Worm (Caenorhabditis elegans) whole organism, late embryonic: ENCODE measurements around the gene D1044.6.

Source experiments
- C08G9.2 ChIP-seq: sonication (generic microtip); optimal IDR thresholded peaks from 2 replicates; lab custom pipeline; 2016; ENCODE audit warnings: mild to moderate bottlenecking, missing genetic modification characterization, moderate library complexity, missing compliant biosample characterization
- C38D4.7 ChIP-seq: fragments of 200-800 bp; sonication (Bioruptor generic); optimal IDR thresholded peaks from 2 replicates; lab custom pipeline; 2018; ENCODE audit warnings: mild to moderate bottlenecking, missing genetic modification characterization, moderate library complexity, missing compliant biosample characterization
- F13H6.1 ChIP-seq: sonication (generic microtip); optimal IDR thresholded peaks from 2 replicates; lab custom pipeline; 2016; ENCODE audit warnings: missing genetic modification characterization, missing compliant biosample characterization
- K02D7.2 ChIP-seq: sonication (generic microtip); optimal IDR thresholded peaks from 2 replicates; lab custom pipeline; 2017; ENCODE audit warnings: mild to moderate bottlenecking, missing genetic modification characterization, missing compliant biosample characterization
- T23F11.4 ChIP-seq: fragments of 200-800 bp; sonication (Bioruptor generic); optimal IDR thresholded peaks from 2 replicates; lab custom pipeline; 2018; ENCODE audit warnings: mild to moderate bottlenecking, missing genetic modification characterization, missing compliant biosample characterization
- Y22D7AL.16 ChIP-seq: sonication (generic microtip); optimal IDR thresholded peaks from 2 replicates; lab custom pipeline; 2016; ENCODE audit warnings: missing genetic modification characterization, missing compliant biosample characterization
- ahr-1 ChIP-seq: sonication (generic microtip); optimal IDR thresholded peaks from 2 replicates; lab custom pipeline; 2016; ENCODE audit warnings: missing genetic modification characterization, missing compliant biosample characterization
- ama-1 ChIP-seq: fragments of 150-350 bp; optimal IDR thresholded peaks from 2 replicates; lab custom pipeline; 2014
- ceh-18 ChIP-seq: sonication (generic microtip); optimal IDR thresholded peaks from 2 replicates; lab custom pipeline; 2016; ENCODE audit warnings: missing genetic modification characterization, missing compliant biosample characterization
- ceh-2 ChIP-seq: sonication (generic microtip); optimal IDR thresholded peaks from 2 replicates; lab custom pipeline; 2016; ENCODE audit warnings: missing genotype, missing genetic modification characterization, missing compliant biosample characterization
- ceh-24 ChIP-seq: sonication (generic microtip); optimal IDR thresholded peaks from 2 replicates; lab custom pipeline; 2016; ENCODE audit warnings: mild to moderate bottlenecking, missing genetic modification characterization, missing compliant biosample characterization
- ceh-31 ChIP-seq: sonication (generic microtip); optimal IDR thresholded peaks from 2 replicates; lab custom pipeline; 2016; ENCODE audit warnings: missing genetic modification characterization, missing compliant biosample characterization
- ceh-34 ChIP-seq: sonication (generic microtip); optimal IDR thresholded peaks from 2 replicates; lab custom pipeline; 2016; ENCODE audit warnings: mild to moderate bottlenecking, missing genetic modification characterization, missing compliant biosample characterization
- ceh-48 ChIP-seq: sonication (generic microtip); optimal IDR thresholded peaks from 2 replicates; lab custom pipeline; 2016; ENCODE audit warnings: missing genetic modification characterization, inconsistent platforms, missing compliant biosample characterization
- che-1 ChIP-seq: sonication (generic microtip); optimal IDR thresholded peaks from 2 replicates; lab custom pipeline; 2016; ENCODE audit warnings: mild to moderate bottlenecking, missing genetic modification characterization, missing compliant biosample characterization
- dve-1 ChIP-seq: sonication (generic microtip); optimal IDR thresholded peaks from 2 replicates; lab custom pipeline; 2017; ENCODE audit warnings: antibody characterized with exemption, mild to moderate bottlenecking, missing genetic modification characterization, missing compliant biosample characterization
- elt-2 ChIP-seq: sonication (generic microtip); optimal IDR thresholded peaks from 2 replicates; lab custom pipeline; 2016; ENCODE audit warnings: missing genetic modification reagents, missing genetic modification characterization, missing compliant biosample characterization
- elt-4 ChIP-seq: sonication (generic microtip); optimal IDR thresholded peaks from 2 replicates; lab custom pipeline; 2016; ENCODE audit warnings: missing genetic modification characterization, missing compliant biosample characterization
- fkh-6 ChIP-seq: sonication (generic microtip); optimal IDR thresholded peaks from 2 replicates; lab custom pipeline; 2016; ENCODE audit warnings: missing genetic modification characterization, missing compliant biosample characterization
- gmeb-2 ChIP-seq: sonication (generic microtip); optimal IDR thresholded peaks from 2 replicates; lab custom pipeline; 2016; ENCODE audit warnings: missing genetic modification characterization, inconsistent platforms, missing compliant biosample characterization
- hlh-13 ChIP-seq: fragments of 200-800 bp; sonication (Bioruptor generic); optimal IDR thresholded peaks from 2 replicates; lab custom pipeline; 2018; ENCODE audit warnings: mild to moderate bottlenecking, missing genetic modification characterization, missing compliant biosample characterization
- hlh-15 ChIP-seq: sonication (generic microtip); optimal IDR thresholded peaks from 2 replicates; lab custom pipeline; 2016; ENCODE audit warnings: missing genetic modification characterization, missing compliant biosample characterization
- hlh-30 ChIP-seq: sonication (generic microtip); optimal IDR thresholded peaks from 2 replicates; lab custom pipeline; 2017; ENCODE audit warnings: antibody characterized with exemption, missing genetic modification characterization, missing compliant biosample characterization; ENCODE audit not compliant: insufficient read depth
- lim-6 ChIP-seq: sonication (generic microtip); optimal IDR thresholded peaks from 2 replicates; lab custom pipeline; 2016; ENCODE audit warnings: missing genetic modification characterization, missing compliant biosample characterization
- nhr-11 ChIP-seq: fragments of 150-350 bp; optimal IDR thresholded peaks from 2 replicates; lab custom pipeline; 2014; ENCODE audit warnings: missing biosample characterization, missing genetic modification characterization
- nhr-232 ChIP-seq: sonication (generic microtip); optimal IDR thresholded peaks from 2 replicates; lab custom pipeline; 2016; ENCODE audit warnings: missing genetic modification characterization, missing compliant biosample characterization
- npax-4 ChIP-seq: sonication (generic microtip); optimal IDR thresholded peaks from 2 replicates; lab custom pipeline; 2016; ENCODE audit warnings: missing genetic modification characterization, missing compliant biosample characterization
- odd-2 ChIP-seq: sonication (generic microtip); optimal IDR thresholded peaks from 2 replicates; lab custom pipeline; 2017; ENCODE audit warnings: antibody characterized with exemption, mild to moderate bottlenecking, missing genetic modification characterization, missing compliant biosample characterization
- pax-1 ChIP-seq: fragments of 150-350 bp; optimal IDR thresholded peaks from 2 replicates; lab custom pipeline; 2014; ENCODE audit warnings: missing biosample characterization, missing genetic modification characterization
- pha-2 ChIP-seq: sonication (generic microtip); optimal IDR thresholded peaks from 2 replicates; lab custom pipeline; 2017; ENCODE audit warnings: mild to moderate bottlenecking, missing genetic modification characterization, missing compliant biosample characterization
- pha-4 ChIP-seq: fragments of 150-350 bp; optimal IDR thresholded peaks from 2 replicates; lab custom pipeline; 2018; ENCODE audit warnings: missing biosample characterization, missing genetic modification reagents, missing genetic modification characterization
- pqm-1 ChIP-seq: sonication (generic microtip); optimal IDR thresholded peaks from 2 replicates; lab custom pipeline; 2016; ENCODE audit warnings: missing genetic modification characterization, missing compliant biosample characterization
- ref-2 ChIP-seq: sonication (generic microtip); optimal IDR thresholded peaks from 2 replicates; lab custom pipeline; 2016; ENCODE audit warnings: missing genetic modification characterization, missing compliant biosample characterization
- rnt-1 ChIP-seq: sonication (generic microtip); optimal IDR thresholded peaks from 2 replicates; lab custom pipeline; 2016; ENCODE audit warnings: missing genetic modification characterization, missing compliant biosample characterization
- tbx-2 ChIP-seq: sonication (generic microtip); optimal IDR thresholded peaks from 2 replicates; lab custom pipeline; 2016; ENCODE audit warnings: missing genetic modification characterization, missing compliant biosample characterization
- ttx-3 ChIP-seq: sonication (generic microtip); optimal IDR thresholded peaks from 2 replicates; lab custom pipeline; 2016; ENCODE audit warnings: missing genetic modification reagents, missing genetic modification characterization, missing compliant biosample characterization
- unc-42 ChIP-seq: sonication (generic microtip); optimal IDR thresholded peaks from 2 replicates; lab custom pipeline; 2016; ENCODE audit warnings: missing genotype, missing genetic modification characterization, missing compliant biosample characterization
- unc-55 ChIP-seq: sonication (generic microtip); optimal IDR thresholded peaks from 2 replicates; lab custom pipeline; 2017; ENCODE audit warnings: missing biosample characterization, missing genetic modification reagents, missing genetic modification characterization
- ztf-16 ChIP-seq: sonication (generic microtip); optimal IDR thresholded peaks from 2 replicates; lab custom pipeline; 2017; ENCODE audit warnings: missing genetic modification characterization, missing compliant biosample characterization

D1044.6 gene

DNA sequence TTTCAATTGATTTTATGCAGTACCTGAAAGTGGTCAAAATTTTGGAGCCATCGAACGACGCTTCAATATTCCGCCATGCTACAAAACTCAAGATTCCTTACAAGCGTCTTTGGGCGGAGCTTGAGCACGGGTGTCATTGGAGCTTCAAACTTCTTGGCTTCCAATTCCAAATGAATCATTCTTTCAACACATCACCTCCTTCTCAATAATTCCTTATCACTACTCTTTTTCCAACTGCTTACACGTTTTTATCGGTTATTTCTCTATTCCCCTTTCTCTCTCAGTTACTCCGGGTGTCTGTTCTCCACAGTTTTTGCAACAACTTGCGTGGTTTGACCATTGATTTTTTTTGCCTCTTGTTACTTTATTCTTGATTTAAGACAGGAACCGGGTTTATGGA lies 3.8 kb upstream of the D1044.6 start, which contains the start of gene F09F7.5:
TSS of gene F09F7.5 (plus strand) at position 258 of the 400 bp plus-strand sequence.
- TF ChIP-seq ceh-31 (no peak), elt-2 (tag; lab: Kevin White, UChicago) (peak; percentile 26)

DNA sequence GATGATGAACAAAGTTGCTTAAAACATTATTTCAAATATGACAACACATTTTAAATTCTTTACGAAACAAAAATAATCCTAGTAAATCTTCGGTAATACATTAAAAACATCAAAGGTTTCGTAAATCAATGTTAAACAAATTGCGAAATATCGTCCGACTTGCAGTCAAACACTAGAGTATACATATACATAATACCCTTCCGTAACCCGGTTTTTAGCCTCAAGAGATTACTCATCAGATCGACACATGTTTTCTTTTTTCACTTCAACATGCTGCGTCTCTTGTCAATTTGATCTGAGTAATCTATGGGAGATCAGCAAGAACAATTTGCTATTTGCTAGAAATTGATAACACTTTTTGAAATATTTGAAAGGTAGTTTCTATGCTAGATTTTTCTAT lies 3.3 kb upstream of the D1044.6 start:
- TF ChIP-seq hlh-30 (tag; lab: Kevin White, UChicago) (no peak), K02D7.2 (tag; lab: Kevin White, UChicago) (no peak), ceh-48 (tag; lab: Kevin White, UChicago) (no peak), elt-4 (tag; lab: Kevin White, UChicago) (no peak), ama-1 (lab: Kevin White, UChicago) (no peak), ref-2 (no peak), hlh-13 (GFP tag; lab: Kevin White, UChicago) (no peak), ceh-24 (tag; lab: Kevin White, UChicago) (no peak), ceh-34 (tag; lab: Kevin White, UChicago) (no peak), gmeb-2 (tag; lab: Kevin White, UChicago) (no peak), nhr-11 (no peak), ahr-1 (no peak), C08G9.2 (tag; lab: Kevin White, UChicago) (no peak), lim-6 (tag; lab: Kevin White, UChicago) (no peak), pqm-1 (tag; lab: Kevin White, UChicago) (no peak), F13H6.1 (tag; lab: Kevin White, UChicago) (no peak), che-1 (no peak)
- TF ChIP-seq, all 69 proteins: peak for 0

- TF ChIP-seq K02D7.2 (tag; lab: Kevin White, UChicago) (no peak), nhr-11 (no peak), pha-4 (tag; lab: Kevin White, UChicago) (no peak), unc-55 (GFP tag; lab: Kevin White, UChicago) (no peak), pax-1 (no peak), ztf-16 (no peak), tbx-2 (tag; lab: Kevin White, UChicago) (no peak), Y22D7AL.16 (no peak), nhr-232 (tag; lab: Kevin White, UChicago) (no peak)
These were observed 859 bp upstream of the D1044.6 start, which contains the start of gene D1044.1 for ce11 chrIII:5543727-5544345. TSS of gene D1044.1 (plus strand) at chrIII:5544295.

- no peak for TF ChIP-seq ttx-3
- no peak for TF ChIP-seq T23F11.4
- TF ChIP-seq ceh-2, result no peak
- no peak for TF ChIP-seq fkh-6 (tag; lab: Kevin White, UChicago)
- TF ChIP-seq unc-42 (tag; lab: Kevin White, UChicago), result no peak
- TF ChIP-seq hlh-13 (GFP tag; lab: Kevin White, UChicago), result no peak
- TF ChIP-seq nhr-11, result no peak
These were observed 1.2 kb downstream of the D1044.6 start for ce11 chrIII:5541777-5542176.

DNA sequence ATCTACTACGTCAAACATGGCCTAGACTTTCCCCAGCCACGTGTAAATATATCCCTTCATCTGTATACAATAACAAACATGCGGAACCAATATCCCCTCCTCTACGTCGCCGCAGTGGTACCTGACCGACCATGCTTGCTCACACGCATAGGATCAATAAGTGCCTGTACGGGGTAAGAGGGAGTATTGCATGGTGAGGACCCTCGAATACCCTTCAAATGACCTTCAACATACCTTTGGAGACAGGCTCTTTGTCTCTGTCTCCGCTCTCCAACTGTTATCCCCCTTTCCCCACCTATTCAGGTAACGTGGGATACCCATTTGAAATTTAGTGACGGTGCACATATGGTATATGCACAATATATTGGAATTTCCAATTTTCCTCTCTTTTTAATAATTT lies 17.0 kb downstream of the D1044.6 start, which contains the start of gene dex-1:
TSS of gene dex-1 (plus strand) at position 132 of the 400 bp plus-strand sequence.
- no peak for TF ChIP-seq lim-6 (tag; lab: Kevin White, UChicago)
- TF ChIP-seq gmeb-2 (tag; lab: Kevin White, UChicago), result no peak
- TF ChIP-seq dve-1 (tag; lab: Kevin White, UChicago), result no peak
- no peak for TF ChIP-seq C38D4.7 (GFP tag; lab: Kevin White, UChicago)
- no peak for TF ChIP-seq ceh-18 (tag; lab: Kevin White, UChicago)
- TF ChIP-seq K02D7.2 (tag; lab: Kevin White, UChicago), result no peak
- no peak for TF ChIP-seq F13H6.1 (tag; lab: Kevin White, UChicago)
- no peak for TF ChIP-seq npax-4 (tag; lab: Kevin White, UChicago)
- TF ChIP-seq rnt-1 (tag; lab: Kevin White, UChicago), result no peak
- no peak for TF ChIP-seq pha-2
- TF ChIP-seq hlh-15, result no peak
- no peak for TF ChIP-seq ref-2
- no peak for TF ChIP-seq odd-2
- no peak for TF ChIP-seq nhr-232 (tag; lab: Kevin White, UChicago)
- no peak for TF ChIP-seq unc-42 (tag; lab: Kevin White, UChicago)
- no peak for TF ChIP-seq tbx-2 (tag; lab: Kevin White, UChicago)
